Worm (Caenorhabditis elegans) whole organism, young adult: ENCODE data around the gene pgp-9.
A peak's percentile ranks its signal among the peaks of the same experiment; 100 is the strongest.

Experiments used
- B0035.1 ChIP-seq: sonication (generic microtip); optimal IDR thresholded peaks from 2 replicates; lab custom pipeline; 2016; ENCODE audit warnings: missing genetic modification characterization, mild to moderate bottlenecking, missing compliant biosample characterization, missing genotype, missing genetic modification reagents
- B0261.1 ChIP-seq: sonication (generic microtip); optimal IDR thresholded peaks from 2 replicates; lab custom pipeline; 2016; ENCODE audit warnings: mild to moderate bottlenecking, missing genetic modification characterization, moderate library complexity, missing compliant biosample characterization
- D2030.7 ChIP-seq: fragments of 200-800 bp; sonication (Bioruptor generic); IDR thresholded peaks from 2 replicates; pipeline ENCODE4 v1.3.6; 2022; ENCODE audit warnings: missing genetic modification reagents, missing genetic modification characterization, missing compliant biosample characterization
- F10E7.11 ChIP-seq: sonication (generic microtip); optimal IDR thresholded peaks from 2 replicates; lab custom pipeline; 2017; ENCODE audit warnings: mild to moderate bottlenecking, missing genetic modification characterization, moderate library complexity, missing compliant biosample characterization
- F33H1.4 ChIP-seq: fragments of 200-800 bp; sonication (Bioruptor generic); IDR thresholded peaks from 2 replicates; pipeline ENCODE4 v1.3.6; 2022; ENCODE audit warnings: missing genetic modification reagents, missing genetic modification characterization, missing compliant biosample characterization
- F52B5.7 ChIP-seq: sonication (generic microtip); optimal IDR thresholded peaks from 2 replicates; lab custom pipeline; 2016; ENCODE audit warnings: mild to moderate bottlenecking, missing genetic modification characterization, missing compliant biosample characterization
- Y56A3A.18 ChIP-seq: fragments of 200-800 bp; sonication (Bioruptor generic); IDR thresholded peaks from 2 replicates; pipeline ENCODE4 v1.3.6; 2022; ENCODE audit warnings: missing genetic modification reagents, missing genetic modification characterization, missing compliant biosample characterization
- Y67H2A.10 ChIP-seq: fragments of 200-800 bp; sonication (Bioruptor generic); conservative IDR thresholded peaks from 2 replicates; pipeline ENCODE4 v1.3.6; 2022; ENCODE audit warnings: missing genetic modification reagents, missing genetic modification characterization, missing compliant biosample characterization
- ZK185.1 ChIP-seq: sonication (generic microtip); optimal IDR thresholded peaks from 2 replicates; lab custom pipeline; 2016; ENCODE audit warnings: mild to moderate bottlenecking, missing genetic modification characterization, missing compliant biosample characterization; ENCODE audit not compliant: poor library complexity, severe bottlenecking
- akir-1 ChIP-seq: fragments of 200-800 bp; sonication (Bioruptor generic); optimal IDR thresholded peaks from 2 replicates; lab custom pipeline; 2018; ENCODE audit warnings: mild to moderate bottlenecking, missing genetic modification characterization, moderate library complexity, missing compliant biosample characterization
- atf-7 ChIP-seq: sonication (generic microtip); optimal IDR thresholded peaks from 2 replicates; lab custom pipeline; 2017; ENCODE audit warnings: mild to moderate bottlenecking, missing genetic modification characterization, missing compliant biosample characterization
- attf-3 ChIP-seq: fragments of 200-800 bp; sonication (Bioruptor generic); conservative IDR thresholded peaks from 2 replicates; pipeline ENCODE4 v1.3.6; 2022; ENCODE audit warnings: missing genetic modification reagents, missing genetic modification characterization, missing compliant biosample characterization
- cebp-2 ChIP-seq: fragments of 200-800 bp; sonication (Bioruptor generic); IDR thresholded peaks from 2 replicates; pipeline ENCODE4 v1.3.6; 2022; ENCODE audit warnings: missing genetic modification characterization, missing compliant biosample characterization
- ceh-100 ChIP-seq: fragments of 200-800 bp; sonication (Bioruptor generic); IDR thresholded peaks from 2 replicates; pipeline ENCODE4 v1.3.6; 2022; ENCODE audit warnings: missing genetic modification reagents, missing genetic modification characterization, missing compliant biosample characterization
- ceh-79 ChIP-seq: sonication (generic microtip); optimal IDR thresholded peaks from 2 replicates; lab custom pipeline; 2017; ENCODE audit warnings: mild to moderate bottlenecking, missing genetic modification characterization, missing compliant biosample characterization
- dpff-1 ChIP-seq: sonication (generic microtip); optimal IDR thresholded peaks from 2 replicates; lab custom pipeline; 2017; ENCODE audit warnings: mild to moderate bottlenecking, missing genetic modification characterization, missing compliant biosample characterization
- dpl-1 ChIP-seq: fragments of 150-350 bp; optimal IDR thresholded peaks from 2 replicates; lab custom pipeline; 2014; ENCODE audit warnings: missing biosample characterization, missing genetic modification reagents, missing genetic modification characterization
- egl-18 ChIP-seq: fragments of 200-800 bp; sonication (Bioruptor generic); IDR thresholded peaks from 2 replicates; pipeline ENCODE4 v1.3.6; 2022; ENCODE audit warnings: missing genetic modification reagents, missing genetic modification characterization, missing compliant biosample characterization
- fkh-3 ChIP-seq: sonication (generic microtip); optimal IDR thresholded peaks from 2 replicates; lab custom pipeline; 2016; ENCODE audit warnings: mild to moderate bottlenecking, missing genetic modification characterization, missing compliant biosample characterization
- him-1 ChIP-seq: sonication (generic microtip); optimal IDR thresholded peaks from 2 replicates; lab custom pipeline; 2016; ENCODE audit warnings: missing genotype, missing genetic modification reagents, missing genetic modification characterization, missing compliant biosample characterization
- hrde-1 ChIP-seq: sonication (generic microtip); optimal IDR thresholded peaks from 2 replicates; lab custom pipeline; 2016; ENCODE audit warnings: missing genetic modification characterization, mild to moderate bottlenecking, missing compliant biosample characterization, moderate library complexity, missing genotype, missing genetic modification reagents, borderline replicate concordance
- let-607 ChIP-seq, 2 experiments: fragments of 200-800 bp in 1 of 2; sonication (Bioruptor generic) in 1 of 2; sonication (generic microtip) in 1 of 2; optimal IDR thresholded peaks; 2 replicates each; lab custom pipeline; 2016 to 2018; ENCODE audit warnings: mild to moderate bottlenecking in 2 of 2, missing compliant biosample characterization in 2 of 2, missing genetic modification characterization in 2 of 2, moderate library complexity in 2 of 2, missing genotype in 1 of 2
- lin-26 ChIP-seq: fragments of 200-800 bp; sonication (Bioruptor generic); IDR thresholded peaks from 2 replicates; pipeline ENCODE4 v1.3.6; 2022; ENCODE audit warnings: missing genetic modification reagents, missing genetic modification characterization, missing compliant biosample characterization
- lin-40 ChIP-seq: sonication (generic microtip); optimal IDR thresholded peaks from 2 replicates; lab custom pipeline; 2016; ENCODE audit warnings: missing genetic modification characterization, mild to moderate bottlenecking, missing compliant biosample characterization, missing genotype, missing genetic modification reagents
- lsy-27 ChIP-seq: sonication (generic microtip); optimal IDR thresholded peaks from 2 replicates; lab custom pipeline; 2017; ENCODE audit warnings: missing genetic modification characterization, mild to moderate bottlenecking, missing compliant biosample characterization, antibody characterized with exemption, missing genotype, borderline replicate concordance; ENCODE audit not compliant: insufficient read depth
- mcd-1 ChIP-seq: fragments of 200-800 bp; sonication (Bioruptor generic); IDR thresholded peaks from 2 replicates; pipeline ENCODE4 v1.3.6; 2022; ENCODE audit warnings: missing genetic modification reagents, missing genetic modification characterization, missing compliant biosample characterization
- nhr-27 ChIP-seq: fragments of 200-800 bp; sonication (Bioruptor generic); optimal IDR thresholded peaks from 2 replicates; lab custom pipeline; 2018; ENCODE audit warnings: mild to moderate bottlenecking, missing genetic modification characterization, moderate library complexity, missing compliant biosample characterization
- nhr-80 ChIP-seq: sonication (generic microtip); optimal IDR thresholded peaks from 2 replicates; lab custom pipeline; 2016; ENCODE audit warnings: missing genetic modification characterization, missing compliant biosample characterization
- repo-1 ChIP-seq: sonication (generic microtip); optimal IDR thresholded peaks from 2 replicates; lab custom pipeline; 2017; ENCODE audit warnings: mild to moderate bottlenecking, missing genetic modification characterization, missing compliant biosample characterization
- snpc-3.4 ChIP-seq: sonication (generic microtip); optimal IDR thresholded peaks from 2 replicates; lab custom pipeline; 2017; ENCODE audit warnings: missing genetic modification characterization, mild to moderate bottlenecking, missing compliant biosample characterization, antibody characterized with exemption, moderate library complexity, missing genotype, missing genetic modification reagents
- snpc-4 ChIP-seq, 5 experiments: fragments of 150-350 bp in 1 of 5; sonication (generic microtip) in 4 of 5; optimal IDR thresholded peaks; 2 replicates each; lab custom pipeline; 2014 to 2018; ENCODE audit warnings: missing genetic modification characterization in 5 of 5, missing biosample characterization in 3 of 5, antibody characterized with exemption in 2 of 5, mild to moderate bottlenecking in 2 of 5, missing compliant biosample characterization in 2 of 5, missing genotype in 2 of 5, moderate library complexity in 2 of 5, missing genetic modification reagents in 1 of 5
- tlf-1 ChIP-seq: fragments of 200-800 bp; sonication (Bioruptor generic); optimal IDR thresholded peaks from 2 replicates; lab custom pipeline; 2018; ENCODE audit warnings: mild to moderate bottlenecking, missing genetic modification characterization, missing compliant biosample characterization
- xnd-1 ChIP-seq: sonication (generic microtip); optimal IDR thresholded peaks from 2 replicates; lab custom pipeline; 2016; ENCODE audit warnings: missing genotype, missing genetic modification reagents, missing genetic modification characterization, missing compliant biosample characterization
- ztf-22 ChIP-seq: fragments of 200-800 bp; sonication (Bioruptor generic); optimal IDR thresholded peaks from 2 replicates; lab custom pipeline; 2018; ENCODE audit warnings: mild to moderate bottlenecking, missing genetic modification characterization, moderate library complexity, missing compliant biosample characterization
- ztf-28 ChIP-seq: fragments of 200-800 bp; sonication (Bioruptor generic); IDR thresholded peaks from 2 replicates; pipeline ENCODE4 v1.3.6; 2022; ENCODE audit warnings: missing genetic modification reagents, missing genetic modification characterization, missing compliant biosample characterization

pgp-9 gene

DNA sequence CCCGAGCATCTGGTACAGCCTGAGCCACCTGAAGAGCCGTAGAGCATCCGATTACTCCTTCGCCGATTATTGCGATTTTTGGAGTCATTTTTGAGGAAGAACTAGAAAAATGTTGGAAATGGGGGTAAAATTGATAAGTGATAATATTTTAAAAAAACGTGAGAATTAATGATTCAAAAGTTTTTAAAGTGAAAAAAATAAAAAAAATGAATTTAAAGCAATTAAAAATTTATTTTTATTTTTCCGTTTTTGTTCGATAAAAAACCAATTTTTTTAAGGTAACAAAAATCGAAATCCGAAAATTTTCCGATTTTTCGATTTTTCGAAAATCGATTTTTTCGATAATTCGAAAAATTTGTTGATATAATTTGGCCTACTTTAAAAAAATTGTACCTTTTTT is 21.4 kb downstream of the pgp-9 start, which contains the start of gene ddo-1:
TSS of gene ddo-1 (minus strand) at position 101 of the 400 bp plus-strand sequence.
- TF ChIP-seq repo-1 (no peak), let-607 (tag; optimal IDR thresholded peaks at IDR 0.05; lab: Kevin White, UChicago) (no peak), nhr-80 (tag; lab: Kevin White, UChicago) (no peak), F52B5.7 (tag; lab: Kevin White, UChicago) (no peak), attf-3 (GFP tag; lab: Robert Waterston, UW) (no peak), lin-40 (tag; lab: Kevin White, UChicago) (no peak), lsy-27 (tag; lab: Kevin White, UChicago) (no peak), lin-26 (GFP tag; lab: Robert Waterston, UW) (no peak), egl-18 (GFP tag; lab: Robert Waterston, UW) (no peak), F10E7.11 (no peak)

DNA sequence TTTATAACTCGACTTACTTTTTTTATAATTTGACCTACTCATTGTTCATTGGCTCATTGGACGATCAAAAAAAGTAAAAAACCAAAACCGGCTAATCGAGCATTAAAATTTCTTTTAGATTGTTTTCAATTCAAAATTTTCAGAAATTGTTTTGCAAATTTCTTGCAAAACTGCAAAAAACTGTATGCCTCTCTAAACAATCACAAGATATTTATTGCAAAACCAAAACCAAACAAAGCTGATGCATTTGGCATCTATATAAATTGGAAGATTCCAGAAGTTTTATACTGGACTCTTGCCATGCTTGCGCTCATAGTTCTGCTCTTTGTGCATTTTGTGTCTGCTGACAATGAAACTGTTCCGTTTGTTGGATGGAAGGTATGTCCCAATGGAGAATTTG is 21.9 kb downstream of the pgp-9 start, which contains the start of gene C47A10.12:
TSS of gene C47A10.12 (plus strand) at position 301 of the 400 bp plus-strand sequence.
- no peak for TF ChIP-seq Y67H2A.10
- no peak for TF ChIP-seq nhr-27
- TF ChIP-seq tlf-1 (GFP tag; lab: Kevin White, UChicago), result no peak
- no peak for TF ChIP-seq dpff-1 (tag; lab: Kevin White, UChicago)
- TF ChIP-seq atf-7 (tag; lab: Kevin White, UChicago), result no peak
- no peak for TF ChIP-seq ceh-79
- TF ChIP-seq D2030.7 (GFP tag; lab: Robert Waterston, UW), result no peak
- no peak for TF ChIP-seq ZK185.1 (tag; lab: Kevin White, UChicago)
- no peak for TF ChIP-seq F33H1.4
- no peak for TF ChIP-seq akir-1 (GFP tag; lab: Kevin White, UChicago)
- TF ChIP-seq ztf-22 (GFP tag; lab: Kevin White, UChicago), result no peak
- TF ChIP-seq egl-18 (GFP tag; lab: Robert Waterston, UW), result no peak
- TF ChIP-seq mcd-1 (GFP tag; lab: Robert Waterston, UW), result no peak
- no peak for TF ChIP-seq Y56A3A.18
- TF ChIP-seq fkh-3, result no peak
- TF ChIP-seq snpc-3.4, result no peak
- TF ChIP-seq him-1 (tag; lab: Kevin White, UChicago), result no peak
- no peak for TF ChIP-seq cebp-2 (GFP tag; lab: Robert Waterston, UW)

DNA sequence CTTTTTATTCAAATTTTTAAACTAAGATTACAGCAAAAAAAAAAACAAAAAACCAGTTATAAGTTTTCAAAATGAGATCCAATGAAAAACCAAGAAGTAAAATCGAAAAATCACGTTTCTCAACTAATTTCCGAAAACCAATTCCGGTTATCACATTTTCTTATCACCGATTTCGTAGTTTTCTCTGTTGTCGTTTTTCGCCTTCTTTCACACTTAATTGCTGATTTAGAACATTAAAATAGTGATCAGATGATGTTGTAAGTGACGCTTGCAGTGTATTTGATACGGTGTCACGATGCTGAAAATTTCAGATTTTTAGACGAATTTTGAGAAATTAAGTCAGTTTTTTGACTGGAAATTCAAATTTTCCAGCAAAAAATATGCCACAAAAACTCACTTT is 24.6 kb downstream of the pgp-9 start:
- no peak for TF ChIP-seq fkh-3
- peak; percentile 56 for TF ChIP-seq nhr-80 (tag; lab: Kevin White, UChicago)
- no peak for TF ChIP-seq snpc-4 (GFP tag; optimal IDR thresholded peaks at IDR 0.05; lab: Kevin White, UChicago)
- peak in 1 of 4 experiments; percentile 10 for TF ChIP-seq snpc-4 (tag; optimal IDR thresholded peaks at IDR 0.05; lab: Kevin White, UChicago)

DNA sequence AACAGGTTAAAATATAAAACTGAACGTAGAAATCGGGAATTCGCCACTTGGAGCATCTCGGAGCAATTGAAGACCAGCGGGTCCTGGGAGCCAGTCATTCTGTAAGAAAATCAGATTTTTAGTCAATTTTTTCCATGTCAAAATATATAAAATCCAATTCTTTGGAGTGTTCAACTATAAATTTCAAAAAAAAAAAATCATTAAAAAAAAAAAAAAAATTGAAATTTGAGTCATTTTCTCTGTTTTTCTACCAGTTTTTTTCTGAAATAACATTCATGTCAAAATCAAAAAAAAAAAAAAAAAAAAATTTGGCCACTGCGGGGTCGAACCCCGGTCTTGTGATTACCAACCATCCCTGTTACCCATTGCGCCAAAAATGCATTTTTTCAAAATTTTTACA is 27.9 kb downstream of the pgp-9 start, which contains the start of gene srab-12:
TSS of gene srab-12 (minus strand) at position 101 of the 400 bp plus-strand sequence.
- no peak for TF ChIP-seq ztf-28 (GFP tag; lab: Robert Waterston, UW)
- no peak for TF ChIP-seq xnd-1 (tag; lab: Kevin White, UChicago)
- TF ChIP-seq B0035.1 (tag; lab: Kevin White, UChicago), result no peak
- no peak for TF ChIP-seq B0261.1 (tag; lab: Kevin White, UChicago)
- TF ChIP-seq ceh-100 (GFP tag; lab: Robert Waterston, UW), result no peak
- no peak for TF ChIP-seq dpl-1
- no peak for TF ChIP-seq hrde-1 (tag; lab: Kevin White, UChicago)
- no peak for TF ChIP-seq lsy-27 (tag; lab: Kevin White, UChicago)
